Worm (Caenorhabditis elegans): ENCODE data around the gene srh-16.

Gene srh-16

ce11 chrV:12320274-12320839 is 28.7 kb downstream of the srh-16 start:
- TF ChIP-seq hmg-4 (GFP tag; optimal IDR thresholded peaks at IDR 0.05) (no peak), tra-4 (tag; optimal IDR thresholded peaks at IDR 0.05) (no peak), flt-1 (GFP tag; IDR thresholded peaks at IDR 0.05) (no peak), B0310.2 (tag; optimal IDR thresholded peaks at IDR 0.05) (no peak), ceh-36 (tag; optimal IDR thresholded peaks at IDR 0.05) (no peak), ceh-13 (GFP tag; optimal IDR thresholded peaks at IDR 0.05) (no peak)

ce11 chrV:12326638-12327037 is 35.0 kb downstream of the srh-16 start:
- no peak for TF ChIP-seq tbx-37 (GFP tag; conservative IDR thresholded peaks at IDR 0.05)
- no peak for TF ChIP-seq aly-1 (tag; optimal IDR thresholded peaks at IDR 0.05)
- TF ChIP-seq B0310.2 (tag; optimal IDR thresholded peaks at IDR 0.05), result no peak
- TF ChIP-seq ceh-13 (GFP tag; optimal IDR thresholded peaks at IDR 0.05), result no peak
- TF ChIP-seq flt-1 (GFP tag; IDR thresholded peaks at IDR 0.05), result no peak
- no peak for TF ChIP-seq tbx-11 (GFP tag; IDR thresholded peaks at IDR 0.05)
- TF ChIP-seq tra-4 (tag; optimal IDR thresholded peaks at IDR 0.05), result no peak
- TF ChIP-seq hmg-4 (GFP tag; optimal IDR thresholded peaks at IDR 0.05), result no peak

- TF ChIP-seq B0310.2 (tag; optimal IDR thresholded peaks at IDR 0.05), result no peak
Measured at ce11 chrV:12329173-12329572, 37.5 kb downstream of the srh-16 start.

- TF ChIP-seq ets-7 (tag; optimal IDR thresholded peaks at IDR 0.05), result no peak
- 0 out of 2 replicates have a peak, but pooled peaks have one; percentile 50 for TF ChIP-seq flt-1 (GFP tag; IDR thresholded peaks at IDR 0.05)
- TF ChIP-seq ceh-36 (tag; optimal IDR thresholded peaks at IDR 0.05), result peak; percentile 47
- no peak; the same call in 1 of the 2 replicates for TF ChIP-seq tbx-11 (GFP tag; IDR thresholded peaks at IDR 0.05)
- no peak for TF ChIP-seq B0310.2 (tag; optimal IDR thresholded peaks at IDR 0.05)
- no peak for TF ChIP-seq tra-4 (tag; optimal IDR thresholded peaks at IDR 0.05)
- TF ChIP-seq tbx-37 (GFP tag; conservative IDR thresholded peaks at IDR 0.05), result peak; percentile 46; the same call in 1 of the 2 replicates
- TF ChIP-seq aly-1 (tag; optimal IDR thresholded peaks at IDR 0.05), result no peak
- TF ChIP-seq hnd-1 (tag; optimal IDR thresholded peaks at IDR 0.05), result peak; percentile 9
- peak; percentile 69; the same call in 1 of the 2 replicates for TF ChIP-seq sea-1 (GFP tag; conservative IDR thresholded peaks at IDR 0.05)
- TF ChIP-seq ceh-13 (GFP tag; optimal IDR thresholded peaks at IDR 0.05), result peak; percentile 10
- peak; percentile 44 for TF ChIP-seq hmg-4 (GFP tag; optimal IDR thresholded peaks at IDR 0.05)
- TF ChIP-seq scrt-1 (GFP tag; IDR thresholded peaks at IDR 0.05), result 0 out of 2 replicates have a peak, but pooled peaks have one; percentile 65
- no peak for TF ChIP-seq hmbx-1 (tag; optimal IDR thresholded peaks at IDR 0.05)
- no peak for TF ChIP-seq F13C5.2 (tag; optimal IDR thresholded peaks at IDR 0.05)
- TF ChIP-seq pes-1 (GFP tag; IDR thresholded peaks at IDR 0.05), result peak; percentile 82
- no peak for TF ChIP-seq ama-1 (optimal IDR thresholded peaks at IDR 0.05)
Measured at ce11 chrV:12331820-12332219, 40.2 kb downstream of the srh-16 start.

ce11 chrV:12334387-12334786 is 42.7 kb downstream of the srh-16 start:
- TF ChIP-seq pes-1 (GFP tag; IDR thresholded peaks at IDR 0.05), result no peak
- TF ChIP-seq ceh-13 (GFP tag; optimal IDR thresholded peaks at IDR 0.05), result no peak
- TF ChIP-seq F13C5.2 (tag; optimal IDR thresholded peaks at IDR 0.05), result no peak
- no peak for TF ChIP-seq flt-1 (GFP tag; IDR thresholded peaks at IDR 0.05)

ce11 chrV:12337894-12338293 is 46.2 kb downstream of the srh-16 start, which contains the start of gene twk-13:
twk-13 (minus strand) TSS chrV:12337994.
- TF ChIP-seq scrt-1 (GFP tag; IDR thresholded peaks at IDR 0.05) (no peak), ceh-36 (tag; optimal IDR thresholded peaks at IDR 0.05) (no peak), flt-1 (GFP tag; IDR thresholded peaks at IDR 0.05) (no peak), hnd-1 (tag; optimal IDR thresholded peaks at IDR 0.05) (no peak), ets-7 (tag; optimal IDR thresholded peaks at IDR 0.05) (no peak), sea-1 (GFP tag; conservative IDR thresholded peaks at IDR 0.05) (no peak), aly-1 (tag; optimal IDR thresholded peaks at IDR 0.05) (no peak), hmg-4 (GFP tag; optimal IDR thresholded peaks at IDR 0.05) (no peak), ama-1 (optimal IDR thresholded peaks at IDR 0.05) (no peak), hmbx-1 (tag; optimal IDR thresholded peaks at IDR 0.05) (no peak), tbx-11 (GFP tag; IDR thresholded peaks at IDR 0.05) (no peak), tbx-37 (GFP tag; conservative IDR thresholded peaks at IDR 0.05) (no peak), ceh-13 (GFP tag; optimal IDR thresholded peaks at IDR 0.05) (no peak), B0310.2 (tag; optimal IDR thresholded peaks at IDR 0.05) (no peak), tra-4 (tag; optimal IDR thresholded peaks at IDR 0.05) (no peak), pes-1 (GFP tag; IDR thresholded peaks at IDR 0.05) (no peak), F13C5.2 (tag; optimal IDR thresholded peaks at IDR 0.05) (no peak)

ce11 chrV:12343419-12343969 is 51.8 kb downstream of the srh-16 start, which contains the start of gene tomm-20:
tomm-20 (minus strand) TSS chrV:12343469.
- TF ChIP-seq tra-4 (tag; optimal IDR thresholded peaks at IDR 0.05) (no peak), tbx-37 (GFP tag; conservative IDR thresholded peaks at IDR 0.05) (peak; percentile 50; the same call in 1 of the 2 replicates), hmg-4 (GFP tag; optimal IDR thresholded peaks at IDR 0.05) (no peak), B0310.2 (tag; optimal IDR thresholded peaks at IDR 0.05) (no peak), hmbx-1 (tag; optimal IDR thresholded peaks at IDR 0.05) (peak; percentile 2), aly-1 (tag; optimal IDR thresholded peaks at IDR 0.05) (no peak), scrt-1 (GFP tag; IDR thresholded peaks at IDR 0.05) (peak; percentile 72), ama-1 (optimal IDR thresholded peaks at IDR 0.05) (no peak), ets-7 (tag; optimal IDR thresholded peaks at IDR 0.05) (no peak), pes-1 (GFP tag; IDR thresholded peaks at IDR 0.05) (peak; percentile 60; the same call in 1 of the 2 replicates), flt-1 (GFP tag; IDR thresholded peaks at IDR 0.05) (peak; percentile 65; the same call in 1 of the 2 replicates), tbx-11 (GFP tag; IDR thresholded peaks at IDR 0.05) (peak; percentile 76), sea-1 (GFP tag; conservative IDR thresholded peaks at IDR 0.05) (no peak), hnd-1 (tag; optimal IDR thresholded peaks at IDR 0.05) (peak; percentile 29), ceh-36 (tag; optimal IDR thresholded peaks at IDR 0.05) (peak; percentile 36), F13C5.2 (tag; optimal IDR thresholded peaks at IDR 0.05) (peak; percentile 91), ceh-13 (GFP tag; optimal IDR thresholded peaks at IDR 0.05) (peak; percentile 2)

Measured in whole organism, early embryonic.